Worm (Caenorhabditis elegans) whole organism, midembryonic: ENCODE data around the gene rap-1.

Source experiments
- cog-1 ChIP-seq: sonication (generic microtip); optimal IDR thresholded peaks from 2 replicates; lab custom pipeline; 2016; ENCODE audit warnings: missing genetic modification characterization, missing compliant biosample characterization
- flt-1 ChIP-seq: fragments of 200-800 bp; sonication (Bioruptor generic); IDR thresholded peaks from 2 replicates; pipeline ENCODE4 v1.3.6; 2022; ENCODE audit warnings: missing genetic modification characterization, missing compliant biosample characterization
- klf-2 ChIP-seq: fragments of 200-800 bp; sonication (Bioruptor generic); conservative IDR thresholded peaks from 2 replicates; pipeline ENCODE4 v1.3.6; 2022; ENCODE audit warnings: missing genetic modification reagents, missing genetic modification characterization, missing compliant biosample characterization
- tab-1 ChIP-seq: fragments of 200-800 bp; sonication (Bioruptor generic); IDR thresholded peaks from 2 replicates; pipeline ENCODE4 v1.3.6; 2022; ENCODE audit warnings: missing genetic modification characterization, missing compliant biosample characterization

ce11 chrIV:8956189-8956588 lies 37.5 kb upstream of the rap-1 start, which contains the start of gene tpra-1:
- TF ChIP-seq flt-1, result no peak
- no peak for TF ChIP-seq tab-1 (GFP tag; lab: Robert Waterston, UW)
- TF ChIP-seq cog-1 (tag; lab: Kevin White, UChicago), result no peak
- TF ChIP-seq klf-2, result no peak
